Worm (Caenorhabditis elegans): ENCODE data around the gene ZK666.8.

ZK666.8 gene

DNA sequence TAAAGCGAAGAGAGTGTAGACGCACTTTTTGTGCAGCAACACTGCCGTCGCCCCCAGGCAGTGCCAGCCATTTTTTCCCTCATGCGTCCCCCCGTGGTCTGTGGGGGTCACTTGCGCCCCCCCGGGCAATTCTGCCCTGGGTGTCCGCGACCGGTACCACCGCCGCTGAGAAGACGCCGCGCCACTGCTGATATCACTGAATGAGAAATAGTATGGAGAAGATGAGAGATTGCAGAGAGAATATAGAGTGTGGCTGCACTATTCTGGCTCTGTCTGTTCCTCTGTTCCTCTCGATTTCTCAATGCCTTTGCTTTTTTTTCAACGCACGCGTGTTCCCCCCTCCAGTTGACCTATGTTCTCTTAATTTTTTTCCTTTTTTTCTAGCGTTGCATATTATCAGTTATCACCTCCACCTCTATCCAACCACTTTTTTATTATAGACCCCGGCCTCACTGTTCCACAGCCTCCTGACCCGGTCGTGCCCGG is 34.8 kb upstream of the ZK666.8 start, which contains the start of gene mab-10 (continued):
- no peak for TF ChIP-seq ama-1 (optimal IDR thresholded peaks at IDR 0.05)
- no peak for TF ChIP-seq ama-1 (GFP tag; optimal IDR thresholded peaks at IDR 0.05)
- TF ChIP-seq egl-18 (GFP tag; IDR thresholded peaks at IDR 0.05): no peak
- TF ChIP-seq ztf-6 (GFP tag; IDR thresholded peaks at IDR 0.05): no peak
- no peak for TF ChIP-seq F55B11.4 (tag; optimal IDR thresholded peaks at IDR 0.05; ENCODE audit: borderline replicate concordance, insufficient read depth)
- TF ChIP-seq lin-54 (GFP tag; optimal IDR thresholded peaks at IDR 0.05): no peak
- TF ChIP-seq cebp-2 (GFP tag; IDR thresholded peaks at IDR 0.05): no peak
- TF ChIP-seq lin-26 (GFP tag; IDR thresholded peaks at IDR 0.05): no peak
- 0 out of 2 replicates have a peak, but pooled peaks have one; percentile 35 for TF ChIP-seq ceh-100 (GFP tag; IDR thresholded peaks at IDR 0.05)
- no peak for TF ChIP-seq efl-1 (GFP tag; optimal IDR thresholded peaks at IDR 0.05)
- 0 out of 2 replicates have a peak, but pooled peaks have one; percentile 10 for TF ChIP-seq D2030.7 (GFP tag; IDR thresholded peaks at IDR 0.05)
- TF ChIP-seq dox-1 (GFP tag; IDR thresholded peaks at IDR 0.05): peak; percentile 84
- no peak for TF ChIP-seq rec-8 (tag; optimal IDR thresholded peaks at IDR 0.05)
- TF ChIP-seq tbx-9 (tag; optimal IDR thresholded peaks at IDR 0.05; ENCODE audit: borderline replicate concordance): no peak
- TF ChIP-seq dpff-1 (tag; optimal IDR thresholded peaks at IDR 0.05): no peak
- TF ChIP-seq egrh-3 (GFP tag; IDR thresholded peaks at IDR 0.05): peak; percentile 92
- TF ChIP-seq athp-1 (tag; optimal IDR thresholded peaks at IDR 0.05): peak; percentile 30
- peak; percentile 99 for TF ChIP-seq zfh-2 (GFP tag; conservative IDR thresholded peaks at IDR 0.05)
- peak; percentile 64 for TF ChIP-seq ztf-26 (tag; optimal IDR thresholded peaks at IDR 0.05)
- TF ChIP-seq attf-3 (GFP tag; conservative IDR thresholded peaks at IDR 0.05): no peak
- TF ChIP-seq let-607 (tag; optimal IDR thresholded peaks at IDR 0.05): no peak
- no peak for TF ChIP-seq lsl-1 (GFP tag; optimal IDR thresholded peaks at IDR 0.05)
- no peak for TF ChIP-seq atf-7 (tag; optimal IDR thresholded peaks at IDR 0.05)
- TF ChIP-seq nfyb-1 (GFP tag; IDR thresholded peaks at IDR 0.05): 0 out of 2 replicates have a peak, but pooled peaks have one; percentile 12
- TF ChIP-seq B0261.1 (tag; optimal IDR thresholded peaks at IDR 0.05): no peak
- TF ChIP-seq lin-40 (tag; optimal IDR thresholded peaks at IDR 0.05): peak; percentile 32
- TF ChIP-seq bed-2 (GFP tag; IDR thresholded peaks at IDR 0.05): no peak
- no peak for TF ChIP-seq hrde-1 (tag; optimal IDR thresholded peaks at IDR 0.05; ENCODE audit: borderline replicate concordance)
- TF ChIP-seq K11D2.4 (GFP tag; IDR thresholded peaks at IDR 0.05): no peak; the same call in 1 of the 2 replicates
- peak; percentile 72 for TF ChIP-seq hmg-1.2 (GFP tag; IDR thresholded peaks at IDR 0.05)
- TF ChIP-seq F37B4.10 (GFP tag; IDR thresholded peaks at IDR 0.05): no peak
- TF ChIP-seq ztf-18 (tag; optimal IDR thresholded peaks at IDR 0.05): peak; percentile 27
- no peak for TF ChIP-seq mel-28 (tag; optimal IDR thresholded peaks at IDR 0.05; ENCODE audit: borderline replicate concordance)
- no peak for TF ChIP-seq gei-17 (GFP tag; optimal IDR thresholded peaks at IDR 0.05)
- TF ChIP-seq hlh-12 (tag; optimal IDR thresholded peaks at IDR 0.05): no peak
- TF ChIP-seq madf-10 (tag; optimal IDR thresholded peaks at IDR 0.05): no peak
- TF ChIP-seq mxl-1 (tag; optimal IDR thresholded peaks at IDR 0.05): peak; percentile 35
- TF ChIP-seq ceh-79 (tag; optimal IDR thresholded peaks at IDR 0.05): no peak
- no peak for TF ChIP-seq F22D6.2 (tag; optimal IDR thresholded peaks at IDR 0.05)
- no peak for TF ChIP-seq fkh-3 (tag; optimal IDR thresholded peaks at IDR 0.05)
- peak; percentile 43 for TF ChIP-seq attf-5 (GFP tag; optimal IDR thresholded peaks at IDR 0.05)
- no peak for TF ChIP-seq somi-1 (GFP tag; optimal IDR thresholded peaks at IDR 0.05)
- peak; percentile 29 for TF ChIP-seq die-1 (tag; optimal IDR thresholded peaks at IDR 0.05)
- no peak for TF ChIP-seq Y53F4B.3 (GFP tag; IDR thresholded peaks at IDR 0.05)
- TF ChIP-seq B0336.3 (GFP tag; IDR thresholded peaks at IDR 0.05): peak; percentile 45; the same call in 1 of the 2 replicates
- TF ChIP-seq hmg-20 (GFP tag; IDR thresholded peaks at IDR 0.05): no peak
- TF ChIP-seq snpc-4 (GFP tag; optimal IDR thresholded peaks at IDR 0.05): no peak
- peak in 1 of 4 experiments; percentile 18 for TF ChIP-seq snpc-4 (tag; optimal IDR thresholded peaks at IDR 0.05)
- no peak for TF ChIP-seq F33H1.4 (GFP tag; IDR thresholded peaks at IDR 0.05)
